Worm (Caenorhabditis elegans) whole organism, young adult: ENCODE data around the gene srh-42.

ENCODE experiments used
- B0261.1 ChIP-seq: sonication (generic microtip); optimal IDR thresholded peaks from 2 replicates; lab custom pipeline; 2016; ENCODE audit warnings: mild to moderate bottlenecking, missing genetic modification characterization, moderate library complexity, missing compliant biosample characterization
- B0336.3 ChIP-seq: fragments of 200-800 bp; sonication (Bioruptor generic); IDR thresholded peaks from 2 replicates; pipeline ENCODE4 v1.3.6; 2022; ENCODE audit warnings: missing genetic modification characterization, missing compliant biosample characterization
- C06A6.2 ChIP-seq: fragments of 200-800 bp; sonication (Bioruptor generic); conservative IDR thresholded peaks from 2 replicates; pipeline ENCODE4 v1.3.6; 2022; ENCODE audit warnings: missing genetic modification characterization, missing compliant biosample characterization
- C17E4.6 ChIP-seq: fragments of 200-800 bp; sonication (Bioruptor generic); IDR thresholded peaks from 2 replicates; pipeline ENCODE4 v1.3.6; 2022; ENCODE audit warnings: missing genetic modification reagents, missing genetic modification characterization, missing compliant biosample characterization
- F22D6.2 ChIP-seq: sonication (generic microtip); optimal IDR thresholded peaks from 2 replicates; lab custom pipeline; 2016; ENCODE audit warnings: mild to moderate bottlenecking, missing genetic modification characterization, missing compliant biosample characterization
- F23B12.7 ChIP-seq: sonication (generic microtip); optimal IDR thresholded peaks from 2 replicates; lab custom pipeline; 2017; ENCODE audit warnings: missing genetic modification characterization, mild to moderate bottlenecking, missing compliant biosample characterization, antibody characterized with exemption, moderate library complexity; ENCODE audit not compliant: insufficient read depth
- F57A8.1 ChIP-seq: fragments of 200-800 bp; sonication (Bioruptor generic); optimal IDR thresholded peaks from 2 replicates; lab custom pipeline; 2018; ENCODE audit warnings: mild to moderate bottlenecking, missing genetic modification characterization, moderate library complexity, missing compliant biosample characterization
- F57C9.4 ChIP-seq: sonication (generic microtip); optimal IDR thresholded peaks from 2 replicates; lab custom pipeline; 2017; ENCODE audit warnings: mild to moderate bottlenecking, missing genetic modification characterization, missing compliant biosample characterization
- Y56A3A.18 ChIP-seq: fragments of 200-800 bp; sonication (Bioruptor generic); IDR thresholded peaks from 2 replicates; pipeline ENCODE4 v1.3.6; 2022; ENCODE audit warnings: missing genetic modification reagents, missing genetic modification characterization, missing compliant biosample characterization
- Y95B8A.8 ChIP-seq: fragments of 200-800 bp; sonication (Bioruptor generic); IDR thresholded peaks from 2 replicates; pipeline ENCODE4 v1.3.6; 2022; ENCODE audit warnings: missing genetic modification reagents, missing genetic modification characterization, missing compliant biosample characterization
- ZK185.1 ChIP-seq: sonication (generic microtip); optimal IDR thresholded peaks from 2 replicates; lab custom pipeline; 2016; ENCODE audit warnings: mild to moderate bottlenecking, missing genetic modification characterization, missing compliant biosample characterization; ENCODE audit not compliant: poor library complexity, severe bottlenecking
- aptf-3 ChIP-seq: fragments of 200-800 bp; sonication (Bioruptor generic); IDR thresholded peaks from 2 replicates; pipeline ENCODE4 v1.3.6; 2022; ENCODE audit warnings: missing genetic modification characterization, missing compliant biosample characterization
- atf-7 ChIP-seq: sonication (generic microtip); optimal IDR thresholded peaks from 2 replicates; lab custom pipeline; 2017; ENCODE audit warnings: mild to moderate bottlenecking, missing genetic modification characterization, missing compliant biosample characterization
- athp-1 ChIP-seq: sonication (generic microtip); optimal IDR thresholded peaks from 2 replicates; lab custom pipeline; 2017; ENCODE audit warnings: mild to moderate bottlenecking, missing genetic modification characterization, missing compliant biosample characterization
- ccch-3 ChIP-seq: fragments of 200-800 bp; sonication (Bioruptor generic); optimal IDR thresholded peaks from 2 replicates; lab custom pipeline; 2018; ENCODE audit warnings: mild to moderate bottlenecking, missing genetic modification characterization, missing compliant biosample characterization
- cebp-2 ChIP-seq: fragments of 200-800 bp; sonication (Bioruptor generic); IDR thresholded peaks from 2 replicates; pipeline ENCODE4 v1.3.6; 2022; ENCODE audit warnings: missing genetic modification characterization, missing compliant biosample characterization
- ceh-40 ChIP-seq: fragments of 200-800 bp; sonication (Bioruptor generic); IDR thresholded peaks from 2 replicates; pipeline ENCODE4 v1.3.6; 2022; ENCODE audit warnings: missing genetic modification characterization, missing compliant biosample characterization
- die-1 ChIP-seq: sonication (generic microtip); optimal IDR thresholded peaks from 2 replicates; lab custom pipeline; 2016; ENCODE audit warnings: missing genotype, mild to moderate bottlenecking, missing genetic modification characterization, missing compliant biosample characterization
- dox-1 ChIP-seq: fragments of 200-800 bp; sonication (Bioruptor generic); IDR thresholded peaks from 2 replicates; pipeline ENCODE4 v1.3.6; 2022; ENCODE audit warnings: missing genetic modification reagents, missing genetic modification characterization, missing compliant biosample characterization
- efl-1 ChIP-seq: fragments of 150-350 bp; optimal IDR thresholded peaks from 2 replicates; lab custom pipeline; 2014; ENCODE audit warnings: missing biosample characterization, missing genetic modification reagents, missing genetic modification characterization
- egrh-3 ChIP-seq: fragments of 200-800 bp; sonication (Bioruptor generic); IDR thresholded peaks from 2 replicates; pipeline ENCODE4 v1.3.6; 2022; ENCODE audit warnings: missing genetic modification reagents, missing genetic modification characterization, missing compliant biosample characterization
- hlh-26 ChIP-seq: fragments of 200-800 bp; sonication (Bioruptor generic); conservative IDR thresholded peaks from 2 replicates; pipeline ENCODE4 v1.3.6; 2022; ENCODE audit warnings: missing genetic modification reagents, missing genetic modification characterization, missing compliant biosample characterization
- hmg-1.2 ChIP-seq: fragments of 200-800 bp; sonication (Bioruptor generic); IDR thresholded peaks from 2 replicates; pipeline ENCODE4 v1.3.6; 2022; ENCODE audit warnings: missing genetic modification reagents, missing genetic modification characterization, missing compliant biosample characterization
- hsf-1 ChIP-seq: fragments of 200-800 bp; sonication (Bioruptor generic); IDR thresholded peaks from 2 replicates; pipeline ENCODE4 v1.3.6; 2022; ENCODE audit warnings: missing genetic modification reagents, missing genetic modification characterization, missing compliant biosample characterization
- lag-1 ChIP-seq: fragments of 200-800 bp; sonication (Bioruptor generic); IDR thresholded peaks from 2 replicates; pipeline ENCODE4 v1.3.6; 2022; ENCODE audit warnings: missing genetic modification reagents, missing genetic modification characterization, missing compliant biosample characterization
- let-526 ChIP-seq: fragments of 200-800 bp; sonication (Bioruptor generic); IDR thresholded peaks from 2 replicates; pipeline ENCODE4 v1.3.6; 2022; ENCODE audit warnings: missing genetic modification reagents, missing genetic modification characterization, missing compliant biosample characterization
- let-607 ChIP-seq, 2 experiments: fragments of 200-800 bp in 1 of 2; sonication (Bioruptor generic) in 1 of 2; sonication (generic microtip) in 1 of 2; optimal IDR thresholded peaks; 2 replicates each; lab custom pipeline; 2016 to 2018; ENCODE audit warnings: mild to moderate bottlenecking in 2 of 2, missing compliant biosample characterization in 2 of 2, missing genetic modification characterization in 2 of 2, moderate library complexity in 2 of 2, missing genotype in 1 of 2
- lin-26 ChIP-seq: fragments of 200-800 bp; sonication (Bioruptor generic); IDR thresholded peaks from 2 replicates; pipeline ENCODE4 v1.3.6; 2022; ENCODE audit warnings: missing genetic modification reagents, missing genetic modification characterization, missing compliant biosample characterization
- lin-35 ChIP-seq, 3 experiments: fragments of 150-350 bp in 2 of 3; sonication (generic microtip) in 1 of 3; optimal IDR thresholded peaks; 2 replicates each; lab custom pipeline; 2014 to 2018; ENCODE audit warnings: missing biosample characterization in 3 of 3, missing genetic modification characterization in 3 of 3, missing genetic modification reagents in 3 of 3
- lin-40 ChIP-seq: sonication (generic microtip); optimal IDR thresholded peaks from 2 replicates; lab custom pipeline; 2016; ENCODE audit warnings: missing genetic modification characterization, mild to moderate bottlenecking, missing compliant biosample characterization, missing genotype, missing genetic modification reagents
- lin-54 ChIP-seq: fragments of 200-800 bp; sonication (Bioruptor generic); optimal IDR thresholded peaks from 2 replicates; lab custom pipeline; 2018; ENCODE audit warnings: mild to moderate bottlenecking, missing genetic modification characterization, missing compliant biosample characterization
- madf-3 ChIP-seq: fragments of 200-800 bp; sonication (Bioruptor generic); IDR thresholded peaks from 2 replicates; pipeline ENCODE4 v1.3.6; 2022; ENCODE audit warnings: missing genetic modification reagents, missing genetic modification characterization, missing compliant biosample characterization
- madf-6 ChIP-seq: fragments of 200-800 bp; sonication (Bioruptor generic); IDR thresholded peaks from 2 replicates; pipeline ENCODE4 v1.3.6; 2022; ENCODE audit warnings: missing genetic modification reagents, missing genetic modification characterization, missing compliant biosample characterization
- nfya-2 ChIP-seq: fragments of 200-800 bp; sonication (Bioruptor generic); IDR thresholded peaks from 2 replicates; pipeline ENCODE4 v1.3.6; 2022; ENCODE audit warnings: missing genetic modification reagents, missing genetic modification characterization, missing compliant biosample characterization
- nfyb-1 ChIP-seq: fragments of 200-800 bp; sonication (Bioruptor generic); IDR thresholded peaks from 2 replicates; pipeline ENCODE4 v1.3.6; 2022; ENCODE audit warnings: missing genetic modification reagents, missing genetic modification characterization, missing compliant biosample characterization
- nhr-27 ChIP-seq: fragments of 200-800 bp; sonication (Bioruptor generic); optimal IDR thresholded peaks from 2 replicates; lab custom pipeline; 2018; ENCODE audit warnings: mild to moderate bottlenecking, missing genetic modification characterization, moderate library complexity, missing compliant biosample characterization
- nhr-80 ChIP-seq: sonication (generic microtip); optimal IDR thresholded peaks from 2 replicates; lab custom pipeline; 2016; ENCODE audit warnings: missing genetic modification characterization, missing compliant biosample characterization
- pbrm-1 ChIP-seq: fragments of 200-800 bp; sonication (Bioruptor generic); IDR thresholded peaks from 2 replicates; pipeline ENCODE4 v1.3.6; 2022; ENCODE audit warnings: missing genetic modification reagents, missing genetic modification characterization, missing compliant biosample characterization
- rec-8 ChIP-seq, 2 experiments: sonication (generic microtip); optimal IDR thresholded peaks; 2 replicates each; lab custom pipeline; 2016; ENCODE audit warnings: mild to moderate bottlenecking in 2 of 2, missing genetic modification characterization in 2 of 2, missing genetic modification reagents in 2 of 2, missing genotype in 2 of 2, missing biosample characterization in 1 of 2, missing compliant biosample characterization in 1 of 2, moderate library complexity in 1 of 2
- repo-1 ChIP-seq: sonication (generic microtip); optimal IDR thresholded peaks from 2 replicates; lab custom pipeline; 2017; ENCODE audit warnings: mild to moderate bottlenecking, missing genetic modification characterization, missing compliant biosample characterization
- snpc-4 ChIP-seq, 5 experiments: fragments of 150-350 bp in 1 of 5; sonication (generic microtip) in 4 of 5; optimal IDR thresholded peaks; 2 replicates each; lab custom pipeline; 2014 to 2018; ENCODE audit warnings: missing genetic modification characterization in 5 of 5, missing biosample characterization in 3 of 5, antibody characterized with exemption in 2 of 5, mild to moderate bottlenecking in 2 of 5, missing compliant biosample characterization in 2 of 5, missing genotype in 2 of 5, moderate library complexity in 2 of 5, missing genetic modification reagents in 1 of 5
- sptf-2 ChIP-seq: fragments of 200-800 bp; sonication (Bioruptor generic); optimal IDR thresholded peaks from 2 replicates; lab custom pipeline; 2018; ENCODE audit warnings: mild to moderate bottlenecking, missing genetic modification characterization, missing compliant biosample characterization
- unc-130 ChIP-seq: sonication (generic microtip); optimal IDR thresholded peaks from 2 replicates; lab custom pipeline; 2016; ENCODE audit warnings: missing genetic modification reagents, missing genetic modification characterization, missing compliant biosample characterization
- unc-62 ChIP-seq: fragments of 150-350 bp; optimal IDR thresholded peaks from 2 replicates; lab custom pipeline; 2014; ENCODE audit warnings: missing biosample characterization, missing genetic modification reagents, missing genetic modification characterization

Gene srh-42

DNA sequence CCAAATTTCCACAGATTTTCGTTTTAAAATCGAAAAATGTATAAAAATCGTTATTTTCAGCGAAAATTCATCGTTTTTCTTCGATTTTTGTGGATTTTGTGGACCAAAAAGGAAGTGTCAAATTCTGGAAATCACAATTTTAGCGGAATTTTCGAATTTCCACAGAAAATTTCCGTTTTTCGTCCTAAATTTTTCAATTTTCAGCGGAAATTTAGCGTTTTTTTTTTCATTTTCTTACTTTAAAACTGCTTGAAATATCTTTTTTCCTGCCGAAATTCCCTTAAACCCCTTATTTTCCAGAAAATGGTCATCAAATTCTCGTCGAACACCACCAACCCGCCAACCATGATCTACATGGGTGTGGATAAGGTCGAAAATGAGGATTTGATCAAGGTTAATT is 36.8 kb downstream of the srh-42 start, which contains the start of gene Y54G11A.2:
Gene Y54G11A.2 (plus strand): TSS at position 301 of the 400 bp plus-strand sequence.
- TF ChIP-seq let-526 (GFP tag; lab: Robert Waterston, UW) (no peak), egrh-3 (no peak), repo-1 (tag; lab: Kevin White, UChicago) (no peak), lag-1 (GFP tag; lab: Robert Waterston, UW) (no peak), unc-130 (GFP tag; lab: Kevin White, UChicago) (no peak), let-607 (tag; optimal IDR thresholded peaks at IDR 0.05; lab: Kevin White, UChicago) (no peak), Y56A3A.18 (GFP tag; lab: Robert Waterston, UW) (no peak), snpc-4 (GFP tag; optimal IDR thresholded peaks at IDR 0.05; lab: Kevin White, UChicago) (no peak), snpc-4 (tag; optimal IDR thresholded peaks at IDR 0.05; lab: Kevin White, UChicago) (no peak), unc-62 (GFP tag; lab: Kevin White, UChicago) (no peak), sptf-2 (GFP tag; lab: Kevin White, UChicago) (no peak), ceh-40 (GFP tag; lab: Robert Waterston, UW) (no peak), hmg-1.2 (no peak), nfyb-1 (GFP tag; lab: Robert Waterston, UW) (no peak), lin-26 (GFP tag; lab: Robert Waterston, UW) (no peak), lin-54 (GFP tag; lab: Kevin White, UChicago) (no peak), F57C9.4 (tag; lab: Kevin White, UChicago) (no peak), cebp-2 (GFP tag; lab: Robert Waterston, UW) (no peak), hlh-26 (GFP tag; lab: Robert Waterston, UW) (no peak)
- TF ChIP-seq, all 124 proteins: peak for 0

DNA sequence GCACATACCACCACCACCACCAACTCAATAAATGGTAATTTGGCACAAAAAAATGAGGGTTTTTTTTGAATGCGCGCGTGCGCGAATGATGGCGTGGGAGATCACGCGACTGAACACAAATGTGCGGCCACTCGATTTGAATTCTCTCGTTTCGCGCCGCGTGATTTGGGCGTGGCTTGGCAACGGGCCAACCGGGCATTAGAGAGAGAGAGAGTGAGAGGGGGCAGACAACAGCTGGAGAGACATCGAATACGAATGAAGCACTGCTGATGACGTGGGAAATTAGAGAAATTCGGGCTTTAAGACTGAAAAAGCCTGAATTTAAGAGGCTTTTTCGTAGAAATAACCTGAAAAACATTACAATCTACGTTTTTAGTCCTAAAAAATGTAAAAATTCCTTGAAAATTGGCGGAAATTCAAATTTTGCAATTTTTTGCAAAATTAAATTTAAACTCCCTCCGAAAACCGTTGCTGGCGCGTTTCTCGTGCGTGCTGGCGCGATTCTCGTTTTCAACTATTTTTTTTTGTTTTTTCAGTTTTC is 37.4 kb downstream of the srh-42 start:
- TF ChIP-seq C17E4.6 (GFP tag; lab: Robert Waterston, UW) (peak; percentile 80), ZK185.1 (peak; percentile 78), rec-8 (tag; optimal IDR thresholded peaks at IDR 0.05; lab: Kevin White, UChicago) (peak in 1 of 2 experiments; percentile 40), sptf-2 (GFP tag; lab: Kevin White, UChicago) (no peak), athp-1 (peak; percentile 85), atf-7 (tag; lab: Kevin White, UChicago) (peak; percentile 96), B0261.1 (tag; lab: Kevin White, UChicago) (peak; percentile 31), lin-35 (GFP tag; optimal IDR thresholded peaks at IDR 0.05; lab: Kevin White, UChicago) (peak; percentile 32 to 93 (median 87)), madf-3 (GFP tag; lab: Robert Waterston, UW) (peak; percentile 94), F23B12.7 (tag; lab: Kevin White, UChicago) (no peak), nfya-2 (GFP tag; lab: Robert Waterston, UW) (0 out of 2 replicates have a peak, but pooled peaks have one; percentile 69), F22D6.2 (tag; lab: Kevin White, UChicago) (peak; percentile 89), pbrm-1 (peak; percentile 76), F57A8.1 (no peak), dox-1 (GFP tag; lab: Robert Waterston, UW) (peak; percentile 96), aptf-3 (GFP tag; lab: Robert Waterston, UW) (no peak), efl-1 (GFP tag; lab: Kevin White, UChicago) (peak; percentile 76), cebp-2 (GFP tag; lab: Robert Waterston, UW) (0 out of 2 replicates have a peak, but pooled peaks have one; percentile 44), hmg-1.2 (peak; percentile 77), lin-40 (peak; percentile 97), Y95B8A.8 (peak; percentile 80), die-1 (tag; lab: Kevin White, UChicago) (peak; percentile 67), ccch-3 (GFP tag; lab: Kevin White, UChicago) (no peak), nhr-27 (peak; percentile 65), madf-6 (peak; percentile 90), hsf-1 (GFP tag; lab: Robert Waterston, UW) (peak; percentile 77), B0336.3 (peak; percentile 99), nhr-80 (tag; lab: Kevin White, UChicago) (peak; percentile 87), C06A6.2 (GFP tag; lab: Robert Waterston, UW) (peak; percentile 91), egrh-3 (peak; percentile 61), unc-62 (GFP tag; lab: Kevin White, UChicago) (no peak), F57C9.4 (tag; lab: Kevin White, UChicago) (peak; percentile 85)
